Worm (Caenorhabditis elegans) whole organism, young adult: ENCODE measurements around the gene Y54E2A.10.

ENCODE experiments used
- B0035.1 ChIP-seq: sonication (generic microtip); optimal IDR thresholded peaks from 2 replicates; lab custom pipeline; 2016; ENCODE audit warnings: missing genetic modification characterization, mild to moderate bottlenecking, missing compliant biosample characterization, missing genotype, missing genetic modification reagents
- B0261.1 ChIP-seq: sonication (generic microtip); optimal IDR thresholded peaks from 2 replicates; lab custom pipeline; 2016; ENCODE audit warnings: mild to moderate bottlenecking, missing genetic modification characterization, moderate library complexity, missing compliant biosample characterization
- F57C9.4 ChIP-seq: sonication (generic microtip); optimal IDR thresholded peaks from 2 replicates; lab custom pipeline; 2017; ENCODE audit warnings: mild to moderate bottlenecking, missing genetic modification characterization, missing compliant biosample characterization
- K11D2.4 ChIP-seq: fragments of 200-800 bp; sonication (Bioruptor generic); IDR thresholded peaks from 2 replicates; pipeline ENCODE4 v1.3.6; 2022; ENCODE audit warnings: missing genetic modification reagents, missing genetic modification characterization, missing compliant biosample characterization
- T07F8.4 ChIP-seq: sonication (generic microtip); optimal IDR thresholded peaks from 2 replicates; lab custom pipeline; 2016; ENCODE audit warnings: mild to moderate bottlenecking, missing genetic modification characterization, moderate library complexity, missing compliant biosample characterization
- akir-1 ChIP-seq: fragments of 200-800 bp; sonication (Bioruptor generic); optimal IDR thresholded peaks from 2 replicates; lab custom pipeline; 2018; ENCODE audit warnings: mild to moderate bottlenecking, missing genetic modification characterization, moderate library complexity, missing compliant biosample characterization
- aptf-3 ChIP-seq: fragments of 200-800 bp; sonication (Bioruptor generic); IDR thresholded peaks from 2 replicates; pipeline ENCODE4 v1.3.6; 2022; ENCODE audit warnings: missing genetic modification characterization, missing compliant biosample characterization
- nfya-1 ChIP-seq: sonication (generic microtip); optimal IDR thresholded peaks from 2 replicates; lab custom pipeline; 2017; ENCODE audit warnings: antibody characterized with exemption, missing compliant biosample characterization, missing genetic modification characterization, borderline replicate concordance; ENCODE audit not compliant: insufficient read depth
- unc-130 ChIP-seq: sonication (generic microtip); optimal IDR thresholded peaks from 2 replicates; lab custom pipeline; 2016; ENCODE audit warnings: missing genetic modification reagents, missing genetic modification characterization, missing compliant biosample characterization

Gene Y54E2A.10

ce11 chrII:14841253-14841652 lies 50.4 kb downstream of the Y54E2A.10 start:
- no peak for TF ChIP-seq B0261.1
- TF ChIP-seq akir-1 (GFP tag; lab: Kevin White, UChicago): no peak
- TF ChIP-seq T07F8.4: no peak
- TF ChIP-seq K11D2.4 (GFP tag; lab: Robert Waterston, UW): no peak
- TF ChIP-seq aptf-3: no peak
- TF ChIP-seq nfya-1: no peak
- no peak for TF ChIP-seq unc-130 (GFP tag; lab: Kevin White, UChicago)
- no peak for TF ChIP-seq B0035.1 (tag; lab: Kevin White, UChicago)
- TF ChIP-seq F57C9.4 (tag; lab: Kevin White, UChicago): no peak
